Fruit fly (Drosophila melanogaster) whole organism, wandering third instar larva: Measurements from ENCODE around the gene Sdic3.
"Not testable (repeated sequence)": the region's sequence is repeated elsewhere in the genome, so short reads cannot be mapped to it uniquely, and the experiment has no call there.

Experiments
- Abd-B ChIP-seq: fragments of >200 bp; optimal IDR thresholded peaks from 2 replicates; lab custom pipeline; 2017; ENCODE audit warnings: missing biosample characterization, missing genetic modification characterization
- CG32264 ChIP-seq: fragments of 200-800 bp; sonication (Bioruptor generic); optimal IDR thresholded peaks from 2 replicates; lab custom pipeline; 2016; ENCODE audit warnings: missing biosample characterization, missing genetic modification characterization
- CG9705 ChIP-seq: fragments of 200-800 bp; sonication (Bioruptor generic); optimal IDR thresholded peaks from 2 replicates; lab custom pipeline; 2018; ENCODE audit warnings: missing biosample characterization, mild to moderate bottlenecking, missing genetic modification characterization
- CrebA ChIP-seq: fragments of 200-800 bp; sonication (Bioruptor generic); optimal IDR thresholded peaks from 2 replicates; lab custom pipeline; 2016; ENCODE audit warnings: missing biosample characterization, mild to moderate bottlenecking, missing genetic modification characterization, borderline replicate concordance
- Dfd ChIP-seq: fragments of >200 bp; optimal IDR thresholded peaks from 2 replicates; lab custom pipeline; 2017; ENCODE audit warnings: missing biosample characterization, missing genetic modification characterization
- GATAd ChIP-seq: sonication (Bioruptor generic); optimal IDR thresholded peaks from 2 replicates; lab custom pipeline; 2016; ENCODE audit warnings: missing biosample characterization, missing genetic modification characterization
- HLH106 ChIP-seq: fragments of 200-800 bp; optimal IDR thresholded peaks from 3 replicates; lab custom pipeline; 2019; ENCODE audit warnings: missing biosample characterization, mild to moderate bottlenecking, missing genetic modification characterization, moderate library complexity
- Hnf4 ChIP-seq: fragments of 200-800 bp; sonication (Bioruptor generic); optimal IDR thresholded peaks from 2 replicates; lab custom pipeline; 2016; ENCODE audit warnings: missing biosample characterization, mild to moderate bottlenecking, missing genetic modification characterization
- Hr78 ChIP-seq: fragments of >200 bp; optimal IDR thresholded peaks from 2 replicates; lab custom pipeline; 2017; ENCODE audit warnings: missing biosample characterization, missing genetic modification characterization
- Hr83 ChIP-seq: fragments of 200-300 bp; sonication (Bioruptor generic); optimal IDR thresholded peaks from 2 replicates; lab custom pipeline; 2016; ENCODE audit warnings: missing biosample characterization, mild to moderate bottlenecking, missing genetic modification characterization, moderate library complexity; ENCODE audit not compliant: poor library complexity, severe bottlenecking
- Jra ChIP-seq: sonication (Bioruptor generic); optimal IDR thresholded peaks from 2 replicates; lab custom pipeline; 2016; ENCODE audit warnings: missing biosample characterization, missing genetic modification characterization
- Myc ChIP-seq: fragments of >200 bp; optimal IDR thresholded peaks from 2 replicates; lab custom pipeline; 2017
- OdsH ChIP-seq: fragments of 200-800 bp; sonication (Bioruptor generic); optimal IDR thresholded peaks from 2 replicates; lab custom pipeline; 2016; ENCODE audit warnings: missing biosample characterization, mild to moderate bottlenecking, missing genetic modification characterization
- Sp1 ChIP-seq: fragments of 200-800 bp; sonication (Bioruptor generic); optimal IDR thresholded peaks from 3 replicates; lab custom pipeline; 2019; ENCODE audit warnings: missing biosample characterization, mild to moderate bottlenecking, missing genetic modification characterization, moderate library complexity
- Vsx2 ChIP-seq: fragments of 200-300, 225-300 bp; sonication (Bioruptor generic); optimal IDR thresholded peaks from 2 replicates; lab custom pipeline; 2018; ENCODE audit warnings: missing biosample characterization, missing genetic modification characterization; ENCODE audit not compliant: partially characterized antibody
- br ChIP-seq: fragments of 200-800 bp; sonication (Bioruptor generic); optimal IDR thresholded peaks from 2 replicates; lab custom pipeline; 2016; ENCODE audit warnings: missing biosample characterization, missing genetic modification characterization
- brk ChIP-seq: fragments of 200-800 bp; sonication (Bioruptor generic); optimal IDR thresholded peaks from 2 replicates; lab custom pipeline; 2016; ENCODE audit warnings: missing biosample characterization, mild to moderate bottlenecking, missing genetic modification characterization
- dl ChIP-seq, 2 experiments: fragments of 175-275, 200-275 bp in 1 of 2; fragments of 200-275 bp in 1 of 2; sonication (Bioruptor generic); optimal IDR thresholded peaks; lab custom pipeline; 2018; ENCODE audit warnings: mild to moderate bottlenecking in 2 of 2, missing biosample characterization in 2 of 2, missing genetic modification characterization in 2 of 2, moderate library complexity in 2 of 2; ENCODE audit not compliant: partially characterized antibody in 2 of 2, insufficient read depth in 1 of 2
- dmrt93B ChIP-seq: fragments of 200-800 bp; sonication (Bioruptor generic); optimal IDR thresholded peaks from 2 replicates; lab custom pipeline; 2018; ENCODE audit warnings: missing biosample characterization, mild to moderate bottlenecking, missing genetic modification characterization
- ey ChIP-seq: fragments of 200-800 bp; sonication (Bioruptor generic); optimal IDR thresholded peaks from 2 replicates; lab custom pipeline; 2016; ENCODE audit warnings: missing biosample characterization, missing genetic modification characterization
- foxo ChIP-seq, 2 experiments: fragments of 200-800 bp; sonication (Bioruptor generic); optimal IDR thresholded peaks; 2 replicates in 1 of 2; 3 replicates in 1 of 2; lab custom pipeline; 2016 to 2017; ENCODE audit warnings: missing biosample characterization in 2 of 2, missing genetic modification characterization in 2 of 2
- fru ChIP-seq: fragments of 200-800 bp; sonication (Bioruptor generic); optimal IDR thresholded peaks from 3 replicates; lab custom pipeline; 2016; ENCODE audit warnings: missing biosample characterization, mild to moderate bottlenecking, missing genetic modification characterization
- jim ChIP-seq: fragments of 175-275, 200-325 bp; sonication (Bioruptor generic); optimal IDR thresholded peaks from 2 replicates; lab custom pipeline; 2016; ENCODE audit warnings: missing biosample characterization, mild to moderate bottlenecking, missing genetic modification characterization
- lola ChIP-seq: fragments of >200 bp; optimal IDR thresholded peaks from 2 replicates; lab custom pipeline; 2017; ENCODE audit warnings: missing biosample characterization, missing genetic modification characterization
- pan ChIP-seq: fragments of >200 bp; optimal IDR thresholded peaks from 2 replicates; lab custom pipeline; 2017
- psq ChIP-seq: fragments of 200-800 bp; sonication (Bioruptor generic); optimal IDR thresholded peaks from 3 replicates; lab custom pipeline; 2017; ENCODE audit warnings: missing biosample characterization, mild to moderate bottlenecking, missing genetic modification characterization, moderate library complexity
- sage ChIP-seq: fragments of 200-800 bp; sonication (Bioruptor generic); optimal IDR thresholded peaks from 2 replicates; lab custom pipeline; 2016; ENCODE audit warnings: missing biosample characterization, mild to moderate bottlenecking, missing genetic modification characterization
- sv ChIP-seq: fragments of 200-800 bp; sonication (Bioruptor generic); optimal IDR thresholded peaks from 3 replicates; lab custom pipeline; 2016; ENCODE audit warnings: missing biosample characterization, missing genetic modification characterization
- tai ChIP-seq: sonication (Bioruptor generic); optimal IDR thresholded peaks from 2 replicates; lab custom pipeline; 2016; ENCODE audit warnings: missing biosample characterization, missing genetic modification characterization
- usp ChIP-seq: fragments of >200 bp; optimal IDR thresholded peaks from 2 replicates; lab custom pipeline; 2017; ENCODE audit warnings: missing biosample characterization, missing genetic modification characterization
- woc ChIP-seq: sonication (Bioruptor generic); optimal IDR thresholded peaks from 2 replicates; lab custom pipeline; 2016; ENCODE audit warnings: missing biosample characterization, mild to moderate bottlenecking, missing genetic modification characterization

Gene Sdic3

dm6 chrX:20231658-20232057 is 37.6 kb upstream of the Sdic3 start:
- TF ChIP-seq sv = no peak
- TF ChIP-seq CG9705 (GFP tag; lab: Kevin White, UChicago) = no peak

- TF ChIP-seq CG9705 (GFP tag; lab: Kevin White, UChicago); pan (lab: Kevin White, UChicago); psq (GFP tag; lab: Kevin White, UChicago): not testable (repeated sequence)
- TF ChIP-seq, all 38 proteins: peak for 0; not testable (repeated sequence) for 38
These were observed 30.9 kb upstream of the Sdic3 start, which contains the start of gene Sdic4 for dm6 chrX:20224920-20225319. Gene Sdic4, minus strand, starts transcription at chrX:20225020.

- not testable (repeated sequence) for TF ChIP-seq CrebA, GATAd, Hr78 (GFP tag; lab: Kevin White, UChicago)
These were observed 23.1 kb upstream of the Sdic3 start, which contains the start of gene SdicC for dm6 chrX:20217159-20217558. Gene SdicC, minus strand, starts transcription at chrX:20217259.

- TF ChIP-seq ey (GFP tag; lab: Kevin White, UChicago); psq (GFP tag; lab: Kevin White, UChicago); HLH106 (tag; lab: Kevin White, UChicago): not testable (repeated sequence)
These were observed 15.5 kb upstream of the Sdic3 start, which contains the start of gene SdicB for dm6 chrX:20209503-20209902. Gene SdicB, minus strand, starts transcription at chrX:20209603.

dm6 chrX:20201833-20202232 is 7.8 kb upstream of the Sdic3 start, which contains the start of gene SdicA:
Gene SdicA, minus strand, starts transcription at chrX:20201933.
- TF ChIP-seq CG32264 (GFP tag; lab: Kevin White, UChicago); Vsx2 (GFP tag; lab: Kevin White, UChicago); OdsH: not testable (repeated sequence)

- TF ChIP-seq jim; Sp1; usp (GFP tag; lab: Kevin White, UChicago): not testable (repeated sequence)
- TF ChIP-seq, all 38 proteins: peak for 0; not testable (repeated sequence) for 38
These were observed 7.6 kb downstream of the Sdic3 start, which contains the start of gene Sdic2 for dm6 chrX:20186387-20186786. Gene Sdic2, minus strand, starts transcription at chrX:20186487.

dm6 chrX:20178538-20178937 is 15.5 kb downstream of the Sdic3 start, which contains the start of gene Sdic1:
Gene Sdic1, minus strand, starts transcription at chrX:20178638.
- TF ChIP-seq GATAd, CrebA, Abd-B (GFP tag; lab: Kevin White, UChicago): not testable (repeated sequence)
- TF ChIP-seq, all 38 proteins: peak for 0; not testable (repeated sequence) for 38

- TF ChIP-seq Hnf4 = peak; percentile 79
- TF ChIP-seq lola = no peak
- TF ChIP-seq pan (lab: Kevin White, UChicago) = no peak
- TF ChIP-seq sage (GFP tag; lab: Kevin White, UChicago) = peak; percentile 81
- TF ChIP-seq foxo (GFP tag; optimal IDR thresholded peaks at IDR 0.05; lab: Kevin White, UChicago) = peak; percentile 46 to 91
- TF ChIP-seq brk (GFP tag; lab: Kevin White, UChicago) = no peak
- peak; percentile 92 for TF ChIP-seq Sp1
- TF ChIP-seq CG32264 (GFP tag; lab: Kevin White, UChicago) = peak; percentile 70
- no peak for TF ChIP-seq dl (GFP tag; optimal IDR thresholded peaks at IDR 0.05; lab: Kevin White, UChicago; ENCODE audit: insufficient read depth in 1 of 2, partially characterized antibody in 2 of 2)
- no peak for TF ChIP-seq usp (GFP tag; lab: Kevin White, UChicago)
- TF ChIP-seq Vsx2 (GFP tag; lab: Kevin White, UChicago) = no peak
- TF ChIP-seq dmrt93B (GFP tag; lab: Kevin White, UChicago) = peak; percentile 92
- TF ChIP-seq fru (GFP tag; lab: Kevin White, UChicago) = peak; percentile 93
- TF ChIP-seq Abd-B (GFP tag; lab: Kevin White, UChicago) = no peak
- peak; percentile 91 for TF ChIP-seq HLH106 (tag; lab: Kevin White, UChicago)
- TF ChIP-seq br (GFP tag; lab: Kevin White, UChicago) = peak; percentile 91
- no peak for TF ChIP-seq tai (GFP tag; lab: Kevin White, UChicago)
- TF ChIP-seq psq (GFP tag; lab: Kevin White, UChicago) = peak; percentile 82
- no peak for TF ChIP-seq jim
- no peak for TF ChIP-seq Dfd (GFP tag; lab: Kevin White, UChicago)
- TF ChIP-seq GATAd (GFP tag; lab: Kevin White, UChicago) = peak; percentile 6
- peak; percentile 72 for TF ChIP-seq Jra (GFP tag; lab: Kevin White, UChicago)
- no peak for TF ChIP-seq Hr78 (GFP tag; lab: Kevin White, UChicago)
- TF ChIP-seq woc (GFP tag; lab: Kevin White, UChicago) = peak; percentile 86
- TF ChIP-seq CG9705 (GFP tag; lab: Kevin White, UChicago) = peak; percentile 85
- TF ChIP-seq Myc (lab: Kevin White, UChicago) = no peak
- TF ChIP-seq CrebA (GFP tag; lab: Kevin White, UChicago) = no peak
- no peak for TF ChIP-seq Hr83 (GFP tag; lab: Kevin White, UChicago)
These were observed 20.5 kb downstream of the Sdic3 start, which contains the start of gene AnxB10 for dm6 chrX:20173464-20173995. Gene AnxB10, minus strand, starts transcription at chrX:20173514.
